Fruit fly (Drosophila melanogaster): ENCODE measurements around the gene CG34345.

- TF ChIP-seq Gug (GFP tag; IDR thresholded peaks at IDR 0.05) (no peak), CG11294 (GFP tag; IDR thresholded peaks at IDR 0.05) (no peak), salr (GFP tag; optimal IDR thresholded peaks at IDR 0.05) (no peak), svp (GFP tag) (peak; percentile 55), fkh (GFP tag; optimal IDR thresholded peaks at IDR 0.05) (peak; percentile 11), eg (GFP tag; IDR thresholded peaks at IDR 0.05) (no peak), CG15336 (GFP tag; IDR thresholded peaks at IDR 0.05) (no peak), vri (GFP tag; optimal IDR thresholded peaks at IDR 0.05) (no peak), spab (GFP tag; optimal IDR thresholded peaks at IDR 0.05) (no peak), pdm3 (GFP tag; optimal IDR thresholded peaks at IDR 0.05) (no peak)
Measured at dm6 chr2L:6671409-6671808, 48.5 kb downstream of the CG34345 start.
